Worm (Caenorhabditis elegans) whole organism, L3 larva: ENCODE results near the gene B0334.10.

Experiments used
- R02D3.7 ChIP-seq: fragments of 150-350 bp; optimal IDR thresholded peaks from 2 replicates; lab custom pipeline; 2014; ENCODE audit warnings: missing biosample characterization, missing genetic modification characterization
- ZK546.5 ChIP-seq: sonication (generic microtip); optimal IDR thresholded peaks from 2 replicates; lab custom pipeline; 2017; ENCODE audit warnings: missing biosample characterization, missing genetic modification characterization
- aly-2 ChIP-seq: fragments of 150-350 bp; optimal IDR thresholded peaks from 2 replicates; lab custom pipeline; 2014; ENCODE audit warnings: missing biosample characterization, missing genetic modification characterization
- ama-1 ChIP-seq: fragments of 150-350 bp; optimal IDR thresholded peaks from 2 replicates; lab custom pipeline; 2018
- ceh-16 ChIP-seq: sonication (generic microtip); optimal IDR thresholded peaks from 2 replicates; lab custom pipeline; 2017; ENCODE audit warnings: missing biosample characterization, missing genetic modification characterization
- ceh-28 ChIP-seq: fragments of 150-350 bp; optimal IDR thresholded peaks from 2 replicates; lab custom pipeline; 2014; ENCODE audit warnings: missing biosample characterization, missing genetic modification reagents, missing genetic modification characterization
- ceh-82 ChIP-seq: fragments of 150-350 bp; optimal IDR thresholded peaks from 2 replicates; lab custom pipeline; 2014; ENCODE audit warnings: missing biosample characterization, missing genetic modification characterization
- ceh-9 ChIP-seq: sonication (generic microtip); optimal IDR thresholded peaks from 2 replicates; lab custom pipeline; 2018; ENCODE audit warnings: missing biosample characterization, missing genetic modification characterization
- daf-12 ChIP-seq: fragments of 150-350 bp; optimal IDR thresholded peaks from 2 replicates; lab custom pipeline; 2014; ENCODE audit warnings: missing biosample characterization, missing genetic modification reagents, missing genetic modification characterization
- egl-27 ChIP-seq: sonication (generic microtip); optimal IDR thresholded peaks from 4 replicates; lab custom pipeline; 2017; ENCODE audit warnings: missing biosample characterization, missing genetic modification reagents, missing genetic modification characterization
- egl-5 ChIP-seq: fragments of 150-350 bp; optimal IDR thresholded peaks from 2 replicates; lab custom pipeline; 2017; ENCODE audit warnings: missing biosample characterization, missing genetic modification reagents, missing genetic modification characterization, inconsistent platforms
- elt-1 ChIP-seq: fragments of 150-350 bp; optimal IDR thresholded peaks from 2 replicates; lab custom pipeline; 2014; ENCODE audit warnings: missing biosample characterization, missing genetic modification characterization
- elt-3 ChIP-seq, 3 experiments: fragments of 150-350 bp in 1 of 3; sonication (generic microtip) in 2 of 3; optimal IDR thresholded peaks; 2 replicates in 2 of 3; 4 replicates in 1 of 3; lab custom pipeline; 2014 to 2017; ENCODE audit warnings: missing biosample characterization in 3 of 3, missing genetic modification characterization in 3 of 3
- eor-1 ChIP-seq, 2 experiments: fragments of 150-350 bp; optimal IDR thresholded peaks; 2 replicates each; lab custom pipeline; 2014 to 2018; ENCODE audit warnings: missing biosample characterization in 2 of 2, missing genetic modification characterization in 2 of 2
- fkh-10 ChIP-seq: sonication (generic microtip); optimal IDR thresholded peaks from 2 replicates; lab custom pipeline; 2017; ENCODE audit warnings: missing biosample characterization, missing genetic modification reagents, missing genetic modification characterization
- fkh-2 ChIP-seq: fragments of 150-350 bp; optimal IDR thresholded peaks from 2 replicates; lab custom pipeline; 2014; ENCODE audit warnings: missing biosample characterization, missing genetic modification reagents, missing genetic modification characterization
- hmg-11 ChIP-seq: sonication (generic microtip); optimal IDR thresholded peaks from 2 replicates; lab custom pipeline; 2016; ENCODE audit warnings: missing genetic modification characterization, missing compliant biosample characterization
- lin-15B ChIP-seq: fragments of 150-350 bp; optimal IDR thresholded peaks from 2 replicates; lab custom pipeline; 2014; ENCODE audit warnings: missing biosample characterization, missing genetic modification characterization
- lin-39 ChIP-seq: fragments of 150-350 bp; optimal IDR thresholded peaks from 2 replicates; lab custom pipeline; 2018; ENCODE audit warnings: missing biosample characterization, missing genetic modification reagents, missing genetic modification characterization
- mdl-1 ChIP-seq: fragments of 150-350 bp; optimal IDR thresholded peaks from 2 replicates; lab custom pipeline; 2014; ENCODE audit warnings: missing biosample characterization, missing genetic modification characterization
- mml-1 ChIP-seq: fragments of 150-350 bp; sonication (generic microtip); optimal IDR thresholded peaks from 3 replicates; lab custom pipeline; 2014; ENCODE audit warnings: missing biosample characterization, missing genetic modification characterization
- nfya-1 ChIP-seq: sonication (generic microtip); optimal IDR thresholded peaks from 2 replicates; lab custom pipeline; 2017; ENCODE audit warnings: missing genetic modification characterization, mild to moderate bottlenecking, missing compliant biosample characterization, antibody characterized with exemption, moderate library complexity; ENCODE audit not compliant: insufficient read depth
- nhr-11 ChIP-seq: fragments of 150-350 bp; optimal IDR thresholded peaks from 2 replicates; lab custom pipeline; 2014; ENCODE audit warnings: missing biosample characterization, missing genetic modification characterization
- nhr-12 ChIP-seq: fragments of 150-350 bp; optimal IDR thresholded peaks from 2 replicates; lab custom pipeline; 2014; ENCODE audit warnings: missing biosample characterization, missing genetic modification characterization
- nhr-23 ChIP-seq: fragments of 150-350 bp; optimal IDR thresholded peaks from 2 replicates; lab custom pipeline; 2014; ENCODE audit warnings: missing biosample characterization, missing genetic modification reagents, missing genetic modification characterization
- nhr-237 ChIP-seq: fragments of 150-350 bp; optimal IDR thresholded peaks from 2 replicates; lab custom pipeline; 2014; ENCODE audit warnings: missing biosample characterization, missing genetic modification characterization
- nhr-25 ChIP-seq: sonication (generic microtip); optimal IDR thresholded peaks from 2 replicates; lab custom pipeline; 2017; ENCODE audit warnings: missing biosample characterization, missing genetic modification characterization
- nhr-67 ChIP-seq: fragments of 150-350 bp; optimal IDR thresholded peaks from 2 replicates; lab custom pipeline; 2014; ENCODE audit warnings: missing biosample characterization, missing genetic modification characterization
- nhr-76 ChIP-seq: fragments of 150-350 bp; sonication (generic microtip); optimal IDR thresholded peaks from 5 replicates; lab custom pipeline; 2014; ENCODE audit warnings: missing biosample characterization, missing genetic modification characterization
- pha-4 ChIP-seq: fragments of 150-350 bp; optimal IDR thresholded peaks from 2 replicates; lab custom pipeline; 2014; ENCODE audit warnings: missing biosample characterization, missing genetic modification reagents, missing genetic modification characterization
- skn-1 ChIP-seq: fragments of 150-350 bp; optimal IDR thresholded peaks from 2 replicates; lab custom pipeline; 2014; ENCODE audit warnings: missing biosample characterization, missing genetic modification characterization
- snpc-4 ChIP-seq: fragments of 150-350 bp; optimal IDR thresholded peaks from 2 replicates; lab custom pipeline; 2014; ENCODE audit warnings: missing biosample characterization, missing genetic modification characterization
- unc-39 ChIP-seq: sonication (generic microtip); optimal IDR thresholded peaks from 4 replicates; lab custom pipeline; 2017; ENCODE audit warnings: missing biosample characterization, missing genetic modification characterization
- unc-62 ChIP-seq: fragments of 150-350 bp; sonication (generic microtip); optimal IDR thresholded peaks from 4 replicates; lab custom pipeline; 2014; ENCODE audit warnings: missing biosample characterization, missing genetic modification reagents, missing genetic modification characterization
- zag-1 ChIP-seq: fragments of 150-350 bp; optimal IDR thresholded peaks from 2 replicates; lab custom pipeline; 2014; ENCODE audit warnings: missing biosample characterization, missing genetic modification characterization
- ztf-11 ChIP-seq: fragments of 150-350 bp; optimal IDR thresholded peaks from 2 replicates; lab custom pipeline; 2014; ENCODE audit warnings: missing biosample characterization, missing genetic modification characterization
- ztf-4 ChIP-seq: fragments of 150-350 bp; optimal IDR thresholded peaks from 2 replicates; lab custom pipeline; 2014; ENCODE audit warnings: missing biosample characterization, missing genetic modification characterization

Gene B0334.10

ce11 chrII:11535924-11536323 lies 17.6 kb downstream of the B0334.10 start:
- TF ChIP-seq ama-1 (lab: Kevin White, UChicago) (no peak), ceh-16 (no peak)

DNA sequence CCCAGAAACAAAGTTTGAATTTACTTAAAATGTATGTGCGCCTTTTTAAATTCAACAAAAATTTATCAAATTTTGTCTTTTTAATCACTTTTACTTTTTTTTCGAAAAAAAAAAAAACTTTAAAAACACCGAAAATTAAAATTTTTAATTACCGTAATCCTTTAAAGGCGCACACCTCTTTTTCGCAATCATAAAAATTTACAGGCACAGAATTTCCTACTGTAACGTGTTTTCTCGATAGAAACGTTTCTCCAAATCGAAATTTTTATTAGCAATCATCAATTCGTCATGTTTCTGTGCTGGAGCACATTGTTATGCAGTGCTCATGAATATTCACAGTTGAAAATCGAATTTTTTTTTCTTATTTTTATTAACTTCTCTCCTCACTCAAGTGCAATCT lies 18.2 kb downstream of the B0334.10 start:
- TF ChIP-seq snpc-4 (tag; lab: Kevin White, UChicago) (no peak), nhr-11 (no peak), ceh-82 (tag; lab: Kevin White, UChicago) (no peak), R02D3.7 (no peak), nhr-67 (tag; lab: Kevin White, UChicago) (no peak), eor-1 (tag; optimal IDR thresholded peaks at IDR 0.05; lab: Kevin White, UChicago) (no peak), mdl-1 (tag; lab: Kevin White, UChicago) (no peak), hmg-11 (tag; lab: Kevin White, UChicago) (no peak), ztf-4 (tag; lab: Kevin White, UChicago) (no peak)

ce11 chrII:11537115-11537514 lies 18.8 kb downstream of the B0334.10 start:
- TF ChIP-seq ztf-4 (tag; lab: Kevin White, UChicago) (no peak), nhr-76 (no peak), nhr-23 (tag; lab: Kevin White, UChicago) (peak; percentile 15), mml-1 (tag; lab: Kevin White, UChicago) (no peak), fkh-10 (GFP tag; lab: Kevin White, UChicago) (no peak), ceh-9 (tag; lab: Kevin White, UChicago) (no peak)

- TF ChIP-seq ceh-82 (tag; lab: Kevin White, UChicago) = no peak
Observed at ce11 chrII:11537606-11538016, 19.3 kb downstream of the B0334.10 start.

DNA sequence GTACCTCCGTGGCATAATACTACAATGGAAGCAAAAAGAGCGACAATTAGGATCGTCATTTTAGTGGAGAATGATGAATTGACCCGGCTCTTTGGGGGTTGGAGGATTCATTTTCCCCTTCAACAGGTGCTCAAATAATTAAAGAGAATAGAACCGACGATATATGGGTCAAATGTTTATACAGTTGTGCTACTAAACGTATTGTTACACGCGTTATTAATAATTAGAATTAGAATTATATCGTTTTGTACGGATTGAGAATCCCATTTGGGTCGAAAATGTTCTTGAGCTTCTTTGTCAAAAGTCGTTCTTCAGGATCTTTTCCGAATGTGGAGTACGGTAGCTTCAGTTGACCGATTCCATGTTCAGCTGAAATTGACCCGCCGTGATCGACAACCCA lies 20.5 kb downstream of the B0334.10 start, which contains the start of gene Y62F5A.9:
Gene Y62F5A.9 (minus strand): TSS at position 101 of the 400 bp plus-strand sequence.
- TF ChIP-seq zag-1 (tag; lab: Kevin White, UChicago) (no peak), elt-3 (tag; optimal IDR thresholded peaks at IDR 0.05; lab: Kevin White, UChicago) (no peak), nhr-23 (tag; lab: Kevin White, UChicago) (no peak), unc-39 (tag; lab: Kevin White, UChicago) (no peak), nhr-237 (tag; lab: Kevin White, UChicago) (no peak), fkh-10 (GFP tag; lab: Kevin White, UChicago) (no peak), unc-62 (GFP tag; lab: Kevin White, UChicago) (no peak), ztf-11 (tag; lab: Kevin White, UChicago) (no peak), eor-1 (tag; optimal IDR thresholded peaks at IDR 0.05; lab: Kevin White, UChicago) (no peak), mdl-1 (tag; lab: Kevin White, UChicago) (no peak), egl-5 (tag; lab: Kevin White, UChicago) (no peak), egl-27 (tag; lab: Kevin White, UChicago) (no peak), snpc-4 (tag; lab: Kevin White, UChicago) (no peak), nfya-1 (tag; lab: Kevin White, UChicago) (no peak)
- TF ChIP-seq, all 47 proteins: peak for 0

DNA sequence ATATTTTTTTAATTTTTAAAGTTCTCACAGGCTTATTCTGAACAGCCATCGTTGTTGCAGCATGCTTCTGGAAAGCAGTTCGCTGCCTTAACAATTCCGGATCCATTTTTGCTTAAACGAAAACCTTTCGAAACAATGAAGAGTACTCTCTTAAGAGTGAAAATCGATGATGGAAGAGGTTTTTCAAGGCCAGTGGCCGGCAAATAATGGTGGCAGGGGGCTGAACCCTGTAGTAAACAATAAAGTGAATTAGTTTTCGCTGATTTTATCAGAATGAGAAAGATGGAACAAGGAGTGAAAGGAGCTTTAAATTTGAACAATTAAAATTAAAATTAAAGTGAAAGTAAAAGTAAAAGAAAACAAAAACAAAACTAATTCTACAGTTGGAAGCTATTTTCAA lies 24.1 kb downstream of the B0334.10 start, which contains the start of gene gtf-2E2:
Gene gtf-2E2 (minus strand): TSS at position 111 of the 400 bp plus-strand sequence.
- TF ChIP-seq nhr-12 (tag; lab: Kevin White, UChicago) (no peak), nfya-1 (tag; lab: Kevin White, UChicago) (peak; percentile 44), snpc-4 (tag; lab: Kevin White, UChicago) (peak; percentile 56), ZK546.5 (tag; lab: Kevin White, UChicago) (no peak), egl-5 (tag; lab: Kevin White, UChicago) (no peak), daf-12 (tag; lab: Kevin White, UChicago) (no peak), lin-15B (tag; lab: Kevin White, UChicago) (peak; percentile 31), hmg-11 (tag; lab: Kevin White, UChicago) (peak; percentile 42), unc-62 (GFP tag; lab: Kevin White, UChicago) (no peak), ceh-16 (no peak), ceh-28 (peak; percentile 34), fkh-2 (tag; lab: Kevin White, UChicago) (no peak), lin-39 (peak; percentile 55), aly-2 (no peak), nhr-23 (tag; lab: Kevin White, UChicago) (no peak), mml-1 (tag; lab: Kevin White, UChicago) (no peak), skn-1 (tag; lab: Kevin White, UChicago) (no peak), elt-3 (tag; optimal IDR thresholded peaks at IDR 0.05; lab: Kevin White, UChicago) (no peak), egl-27 (tag; lab: Kevin White, UChicago) (no peak), ztf-11 (tag; lab: Kevin White, UChicago) (no peak), eor-1 (tag; optimal IDR thresholded peaks at IDR 0.05; lab: Kevin White, UChicago) (no peak), elt-1 (tag; lab: Kevin White, UChicago) (peak; percentile 17), ceh-9 (tag; lab: Kevin White, UChicago) (no peak), nhr-67 (tag; lab: Kevin White, UChicago) (no peak), nhr-25 (tag; lab: Kevin White, UChicago) (peak; percentile 10), ama-1 (lab: Kevin White, UChicago) (no peak), pha-4 (peak; percentile 37)
